Fruit fly (Drosophila melanogaster) whole organism, embryonic: Measurements from ENCODE around the gene CG43954.

Experiments used
- CG11456 ChIP-seq: fragments of 200-800 bp; sonication (Bioruptor generic); IDR thresholded peaks from 3 replicates; pipeline ENCODE4 v1.3.6; 2022; ENCODE audit warnings: missing biosample characterization, missing genetic modification characterization
- CG11560 ChIP-seq: fragments of 200-800 bp; sonication (Bioruptor generic); IDR thresholded peaks from 3 replicates; pipeline ENCODE4 v1.3.6; 2022; ENCODE audit warnings: missing biosample characterization, missing genetic modification characterization
- CG12659 ChIP-seq: fragments of 200-800 bp; sonication (Bioruptor generic); optimal IDR thresholded peaks from 3 replicates; lab custom pipeline; 2017; ENCODE audit warnings: mild to moderate bottlenecking, missing biosample characterization, missing genetic modification reagents, missing genetic modification characterization
- CG15696 ChIP-seq: fragments of 200-800 bp; sonication (Bioruptor generic); optimal IDR thresholded peaks from 2 replicates; lab custom pipeline; 2019; ENCODE audit warnings: missing biosample characterization, mild to moderate bottlenecking, missing genetic modification characterization, moderate library complexity
- CG16813 ChIP-seq: fragments of 200-800 bp; sonication (Bioruptor generic); IDR thresholded peaks from 3 replicates; pipeline ENCODE4 v1.3.6; 2022; ENCODE audit warnings: missing biosample characterization, missing genetic modification characterization; ENCODE audit not compliant: partially characterized antibody
- CG2889 ChIP-seq: fragments of 200-800 bp; sonication (Bioruptor generic); IDR thresholded peaks from 3 replicates; pipeline ENCODE4 v1.3.6; 2022; ENCODE audit warnings: missing biosample characterization, missing genetic modification characterization
- CG3726 ChIP-seq: fragments of 200-800 bp; sonication (Bioruptor generic); IDR thresholded peaks from 3 replicates; pipeline ENCODE4, ENCODE4 v1.3.6; 2022; ENCODE audit warnings: missing biosample characterization, missing genetic modification characterization
- CG3838 ChIP-seq: fragments of 200-800 bp; sonication (Bioruptor generic); optimal IDR thresholded peaks from 3 replicates; lab custom pipeline; 2016; ENCODE audit warnings: missing biosample characterization, missing genetic modification characterization
- CG3847 ChIP-seq: fragments of 200-800 bp; sonication (Bioruptor generic); IDR thresholded peaks from 2 replicates; pipeline ENCODE4 v1.3.6; 2022; ENCODE audit warnings: missing biosample characterization, missing genetic modification characterization
- CG4820 ChIP-seq: fragments of 200-800 bp; sonication (Bioruptor generic); optimal IDR thresholded peaks from 3 replicates; lab custom pipeline; 2016; ENCODE audit warnings: missing biosample characterization, missing genetic modification characterization
- CG4854 ChIP-seq: fragments of 200-800 bp; sonication (Bioruptor generic); optimal IDR thresholded peaks from 2 replicates; lab custom pipeline; 2016; ENCODE audit warnings: missing biosample characterization, missing genetic modification characterization, inconsistent platforms
- CG5245 ChIP-seq: fragments of 200-800 bp; sonication (Bioruptor generic); optimal IDR thresholded peaks from 3 replicates; lab custom pipeline; 2016; ENCODE audit warnings: missing biosample characterization, missing genetic modification characterization
- CG9817 ChIP-seq: fragments of 200-800 bp; sonication (Bioruptor generic); optimal IDR thresholded peaks from 2 replicates; lab custom pipeline; 2018; ENCODE audit warnings: missing biosample characterization, mild to moderate bottlenecking, missing genetic modification characterization, moderate library complexity
- CHES-1-like ChIP-seq: fragments of 200-800 bp; sonication (Bioruptor generic); optimal IDR thresholded peaks from 2 replicates; lab custom pipeline; 2016; ENCODE audit warnings: missing biosample characterization, missing genetic modification characterization
- D19A ChIP-seq: fragments of 200-800 bp; optimal IDR thresholded peaks from 3 replicates; lab custom pipeline; 2019; ENCODE audit warnings: missing biosample characterization, mild to moderate bottlenecking, missing genetic modification characterization, moderate library complexity
- Dad ChIP-seq: fragments of 200-800 bp; sonication (Bioruptor generic); optimal IDR thresholded peaks from 3 replicates; lab custom pipeline; 2016; ENCODE audit warnings: missing biosample characterization, missing genetic modification characterization
- Dfd ChIP-seq, 2 experiments: fragments of >200 bp; optimal IDR thresholded peaks; 2 replicates each; lab custom pipeline; 2017; ENCODE audit warnings: missing biosample characterization in 2 of 2, missing genetic modification characterization in 2 of 2
- HLHmδ ChIP-seq: fragments of 200-800 bp; sonication (Bioruptor generic); optimal IDR thresholded peaks from 2 replicates; lab custom pipeline; 2018; ENCODE audit warnings: missing biosample characterization, mild to moderate bottlenecking, missing genetic modification characterization, moderate library complexity
- Hmr ChIP-seq: fragments of 200-800 bp; sonication (Bioruptor generic); optimal IDR thresholded peaks from 3 replicates; lab custom pipeline; 2017; ENCODE audit warnings: mild to moderate bottlenecking, missing biosample characterization, missing genetic modification reagents, missing genetic modification characterization
- Hr51 ChIP-seq, 2 experiments: fragments of 200-800 bp; sonication (Bioruptor generic); optimal IDR thresholded peaks; 2 replicates in 1 of 2; 3 replicates in 1 of 2; lab custom pipeline; 2016 to 2018; ENCODE audit warnings: missing biosample characterization in 2 of 2, missing genetic modification characterization in 2 of 2, mild to moderate bottlenecking in 1 of 2, moderate library complexity in 1 of 2
- Jarid2 ChIP-seq: fragments of 200-800 bp; sonication (Bioruptor generic); optimal IDR thresholded peaks from 3 replicates; lab custom pipeline; 2017; ENCODE audit warnings: mild to moderate bottlenecking, missing biosample characterization, missing genetic modification reagents, missing genetic modification characterization
- NFAT ChIP-seq: fragments of 200-800 bp; sonication (Bioruptor generic); IDR thresholded peaks from 2 replicates; pipeline ENCODE4 v1.3.6; 2022; ENCODE audit warnings: missing biosample characterization, missing genetic modification characterization
- Neu2 ChIP-seq: fragments of 200-800 bp; sonication (Bioruptor generic); optimal IDR thresholded peaks from 3 replicates; lab custom pipeline; 2016; ENCODE audit warnings: missing biosample characterization, missing genetic modification characterization, borderline replicate concordance
- Stat92E ChIP-seq, 3 experiments: fragments of >200 bp in 2 of 3; fragments of 200-800 bp in 1 of 3; sonication (Bioruptor generic) in 1 of 3; optimal IDR thresholded peaks; 2 replicates each; lab custom pipeline; 2017 to 2019; ENCODE audit warnings: missing biosample characterization in 3 of 3, missing genetic modification characterization in 3 of 3, mild to moderate bottlenecking in 1 of 3, moderate library complexity in 1 of 3
- ash1 ChIP-seq: fragments of 200-800 bp; sonication (Bioruptor generic); optimal IDR thresholded peaks from 2 replicates; lab custom pipeline; 2018; ENCODE audit warnings: missing biosample characterization, mild to moderate bottlenecking, missing genetic modification characterization
- bigmax ChIP-seq: fragments of 200-800 bp; sonication (Bioruptor generic); optimal IDR thresholded peaks from 2 replicates; lab custom pipeline; 2018; ENCODE audit warnings: missing biosample characterization, mild to moderate bottlenecking, missing genetic modification characterization
- bowl ChIP-seq: fragments of 200-800 bp; sonication (Bioruptor generic); IDR thresholded peaks from 2 replicates; pipeline ENCODE4 v1.3.6; 2022; ENCODE audit warnings: missing biosample characterization, missing genetic modification characterization
- caup ChIP-seq: fragments of 200-800 bp; sonication (Bioruptor generic); optimal IDR thresholded peaks from 3 replicates; lab custom pipeline; 2017; ENCODE audit warnings: missing biosample characterization, mild to moderate bottlenecking, missing genetic modification characterization, moderate library complexity; ENCODE audit not compliant: severe bottlenecking
- chinmo ChIP-seq: fragments of 200-800 bp; sonication (Bioruptor generic); IDR thresholded peaks from 4 replicates; pipeline ENCODE4 v1.3.6; 2022; ENCODE audit warnings: missing biosample characterization, missing genetic modification characterization; ENCODE audit not compliant: partially characterized antibody
- chm ChIP-seq: fragments of 200-800 bp; sonication (Bioruptor generic); IDR thresholded peaks from 2 replicates; pipeline ENCODE4 v1.3.6; 2022; ENCODE audit warnings: missing biosample characterization, missing genetic modification characterization
- ci ChIP-seq: fragments of 200-800 bp; sonication (Bioruptor generic); IDR thresholded peaks from 3 replicates; pipeline ENCODE4 v1.3.6; 2022; ENCODE audit warnings: missing biosample characterization, missing genetic modification characterization
- dpn ChIP-seq, 2 experiments: fragments of 200-800 bp; sonication (Bioruptor generic); optimal IDR thresholded peaks; 3 replicates each; lab custom pipeline; 2016; ENCODE audit warnings: missing biosample characterization in 2 of 2, missing genetic modification characterization in 2 of 2
- fd96Cb ChIP-seq: fragments of 200-800 bp; sonication (Bioruptor generic); optimal IDR thresholded peaks from 2 replicates; lab custom pipeline; 2018; ENCODE audit warnings: missing biosample characterization, mild to moderate bottlenecking, missing genetic modification characterization, moderate library complexity
- fru ChIP-seq: fragments of >200 bp; optimal IDR thresholded peaks from 2 replicates; lab custom pipeline; 2017
- fu2 ChIP-seq: fragments of 200-800 bp; sonication (Bioruptor generic); optimal IDR thresholded peaks from 2 replicates; lab custom pipeline; 2016; ENCODE audit warnings: missing biosample characterization, missing genetic modification characterization
- gcm ChIP-seq: fragments of 200-800 bp; sonication (Bioruptor generic); optimal IDR thresholded peaks from 2 replicates; lab custom pipeline; 2019; ENCODE audit warnings: missing biosample characterization, mild to moderate bottlenecking, missing genetic modification characterization, moderate library complexity
- knrl ChIP-seq: fragments of 200-800 bp; sonication (Bioruptor generic); IDR thresholded peaks from 3 replicates; pipeline ENCODE4 v1.3.6; 2022; ENCODE audit warnings: missing biosample characterization, missing genetic modification characterization; ENCODE audit not compliant: partially characterized antibody
- lbe ChIP-seq: fragments of 200-800 bp; sonication (Bioruptor generic); optimal IDR thresholded peaks from 2 replicates; lab custom pipeline; 2016; ENCODE audit warnings: missing biosample characterization, mild to moderate bottlenecking, missing genetic modification characterization
- mirr ChIP-seq: fragments of 200-800 bp; sonication (Bioruptor generic); optimal IDR thresholded peaks from 3 replicates; lab custom pipeline; 2018; ENCODE audit warnings: missing biosample characterization, mild to moderate bottlenecking, missing genetic modification characterization
- nerfin-1 ChIP-seq: fragments of 200-800 bp; sonication (Bioruptor generic); optimal IDR thresholded peaks from 3 replicates; lab custom pipeline; 2019; ENCODE audit warnings: missing biosample characterization, mild to moderate bottlenecking, missing genetic modification characterization, moderate library complexity
- scrt ChIP-seq: fragments of 200-800 bp; sonication (Bioruptor generic); optimal IDR thresholded peaks from 2 replicates; lab custom pipeline; 2018; ENCODE audit warnings: missing biosample characterization, mild to moderate bottlenecking, missing genetic modification characterization, moderate library complexity
- sim ChIP-seq: fragments of 200-800 bp; sonication (Bioruptor generic); IDR thresholded peaks from 2 replicates; pipeline ENCODE4 v1.3.6; 2022; ENCODE audit warnings: missing biosample characterization, missing genetic modification characterization
- slbo ChIP-seq: fragments of 200-800 bp; sonication (Bioruptor generic); IDR thresholded peaks from 2 replicates; pipeline ENCODE4 v1.3.6; 2022; ENCODE audit warnings: missing biosample characterization, missing genetic modification characterization
- so ChIP-seq: fragments of 200-800 bp; sonication (Bioruptor generic); IDR thresholded peaks from 3 replicates; pipeline ENCODE4 v1.3.6; 2022; ENCODE audit warnings: missing biosample characterization, missing genetic modification characterization
- stc ChIP-seq: fragments of 200-800 bp; sonication (Bioruptor generic); IDR thresholded peaks from 2 replicates; pipeline ENCODE4 v1.3.6; 2022; ENCODE audit warnings: missing biosample characterization, missing genetic modification characterization
- twi ChIP-seq: fragments of 200-800 bp; optimal IDR thresholded peaks from 2 replicates; lab custom pipeline; 2019; ENCODE audit warnings: missing biosample characterization, mild to moderate bottlenecking, missing genetic modification characterization, moderate library complexity
- wor ChIP-seq: fragments of 200-800 bp; sonication (Bioruptor generic); IDR thresholded peaks from 2 replicates; pipeline ENCODE4 v1.3.6; 2022; ENCODE audit warnings: missing biosample characterization, missing genetic modification characterization
- z ChIP-seq: fragments of 200-800 bp; sonication (Bioruptor generic); IDR thresholded peaks from 3 replicates; pipeline ENCODE4 v1.3.6; 2022; ENCODE audit warnings: missing biosample characterization, missing genetic modification characterization

CG43954 gene

DNA sequence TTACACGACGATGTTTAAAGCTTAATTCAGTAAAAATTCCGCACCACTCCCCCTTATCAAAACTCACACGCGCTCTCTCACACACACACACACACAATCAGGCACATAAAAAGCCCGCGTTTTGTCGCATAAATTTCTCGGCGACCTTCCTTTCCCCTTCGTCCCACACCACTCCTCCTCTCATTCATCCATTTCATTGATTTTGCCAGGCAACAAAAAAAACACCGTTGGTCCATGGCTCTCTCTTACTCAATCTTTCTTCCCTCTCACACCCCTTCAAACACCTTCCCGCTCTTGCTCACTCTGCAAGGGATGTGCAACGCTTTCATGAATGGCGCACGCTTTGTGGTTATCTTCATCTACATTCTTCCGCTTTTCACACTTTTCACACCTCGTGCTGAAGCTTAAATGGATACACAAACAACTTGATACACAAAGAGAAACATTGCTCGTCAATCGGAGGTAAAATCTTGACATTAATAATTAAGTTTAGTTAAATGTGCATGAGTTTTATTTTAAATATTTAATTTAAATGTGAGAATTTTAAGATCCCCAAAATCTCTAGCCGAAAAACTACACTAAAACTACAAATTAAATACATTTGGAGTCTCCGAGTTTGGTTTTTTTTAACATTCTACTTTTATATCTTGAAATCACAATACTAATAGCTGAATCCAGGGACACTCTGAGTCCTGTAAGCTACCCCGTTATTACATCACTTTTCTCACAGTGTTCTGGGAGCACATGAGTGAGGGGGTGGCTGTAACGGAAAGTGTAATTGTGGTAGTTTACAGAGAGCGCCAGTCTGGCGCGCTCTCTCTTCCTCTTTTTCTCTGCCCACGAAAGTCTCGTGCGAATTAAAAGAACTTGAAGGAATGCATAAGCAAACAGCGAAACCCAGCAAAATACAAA, 51.3 kb downstream of the CG43954 start (continued):
- TF ChIP-seq CG15696 (tag; lab: Kevin White, UChicago) (peak; percentile 83), twi (tag; lab: Kevin White, UChicago) (peak; percentile 88), slbo (GFP tag; lab: Robert Waterston, UW) (peak; percentile 96), CG16813 (GFP tag; lab: Robert Waterston, UW) (no peak), D19A (tag; lab: Kevin White, UChicago) (peak; percentile 95), fu2 (peak; percentile 84), NFAT (GFP tag; lab: Robert Waterston, UW) (peak; percentile 92), Jarid2 (GFP tag; lab: Kevin White, UChicago) (peak; percentile 88), Dad (GFP tag; lab: Kevin White, UChicago) (peak; percentile 94), lbe (GFP tag; lab: Kevin White, UChicago) (peak; percentile 78), stc (peak; percentile 91), CG12659 (peak; percentile 98), nerfin-1 (tag; lab: Kevin White, UChicago) (peak; percentile 96), ci (GFP tag; lab: Robert Waterston, UW) (peak; percentile 95), dpn (GFP tag; optimal IDR thresholded peaks at IDR 0.05; lab: Kevin White, UChicago) (peak; percentile 95), bigmax (GFP tag; lab: Kevin White, UChicago) (peak; percentile 50), CG11456 (GFP tag; lab: Robert Waterston, UW) (peak; percentile 95), bowl (peak; percentile 88), CG3838 (peak; percentile 68), chm (peak; percentile 80), CG5245 (GFP tag; lab: Kevin White, UChicago) (peak; percentile 95), wor (peak; percentile 94), so (GFP tag; lab: Robert Waterston, UW) (peak; percentile 94), CG9817 (tag; lab: Kevin White, UChicago) (peak; percentile 94), z (GFP tag; lab: Robert Waterston, UW) (0 out of 3 replicates have a peak, but pooled peaks have one; percentile 36), caup (peak; percentile 97), Dfd (GFP tag; optimal IDR thresholded peaks at IDR 0.05; lab: Kevin White, UChicago) (no peak), fd96Cb (peak; percentile 98), Neu2 (GFP tag; lab: Kevin White, UChicago) (no peak), scrt (GFP tag; lab: Kevin White, UChicago) (peak; percentile 94), chinmo (GFP tag; lab: Robert Waterston, UW) (peak; percentile 85; the same call in 3 of the 4 replicates), CG4854 (peak; percentile 94), CG3847 (GFP tag; lab: Robert Waterston, UW) (peak; percentile 95), knrl (GFP tag; lab: Robert Waterston, UW) (no peak), mirr (GFP tag; lab: Kevin White, UChicago) (peak; percentile 61), ash1 (GFP tag; lab: Kevin White, UChicago) (peak; percentile 65), CG4820 (GFP tag; lab: Kevin White, UChicago) (peak; percentile 96), HLHmδ (GFP tag; lab: Kevin White, UChicago) (no peak), gcm (GFP tag; lab: Kevin White, UChicago) (peak; percentile 96), CG2889 (peak; percentile 93), CHES-1-like (GFP tag; lab: Kevin White, UChicago) (peak; percentile 79), Hmr (GFP tag; lab: Kevin White, UChicago) (peak; percentile 98), Hr51 (GFP tag; optimal IDR thresholded peaks at IDR 0.05; lab: Kevin White, UChicago) (peak; percentile 92 to 97), Stat92E (GFP tag; optimal IDR thresholded peaks at IDR 0.05; lab: Kevin White, UChicago) (peak in 1 of 3 experiments; percentile 92), fru (no peak), CG11560 (peak; percentile 87), CG3726 (GFP tag; lab: Robert Waterston, UW) (peak; percentile 90), sim (GFP tag; lab: Robert Waterston, UW) (peak; percentile 75)
